Worm (Caenorhabditis elegans) whole organism, L1 larva: ENCODE data around the gene bgnt-1.3.

ENCODE experiments used
- ama-1 ChIP-seq: fragments of 150-350 bp; optimal IDR thresholded peaks from 2 replicates; lab custom pipeline; 2014
- blmp-1 ChIP-seq: fragments of 150-350 bp; optimal IDR thresholded peaks from 2 replicates; lab custom pipeline; 2014; ENCODE audit warnings: missing biosample characterization, missing genetic modification characterization
- ces-1 ChIP-seq: fragments of 150-350 bp; optimal IDR thresholded peaks from 2 replicates; lab custom pipeline; 2014; ENCODE audit warnings: missing biosample characterization, missing genetic modification reagents, missing genetic modification characterization
- egl-27 ChIP-seq, 2 experiments: fragments of 150-350 bp in 1 of 2; sonication (generic microtip); optimal IDR thresholded peaks; 3 replicates each; lab custom pipeline; 2017 to 2018; ENCODE audit warnings: missing biosample characterization in 2 of 2, missing genetic modification characterization in 2 of 2, missing genetic modification reagents in 2 of 2
- nhr-11 ChIP-seq: fragments of 150-350 bp; optimal IDR thresholded peaks from 2 replicates; lab custom pipeline; 2014; ENCODE audit warnings: missing biosample characterization, missing genetic modification characterization
- pqm-1 ChIP-seq: sonication (generic microtip); optimal IDR thresholded peaks from 3 replicates; lab custom pipeline; 2017; ENCODE audit warnings: missing biosample characterization, missing genetic modification characterization
- sox-4 ChIP-seq: sonication (generic microtip); optimal IDR thresholded peaks from 2 replicates; lab custom pipeline; 2016; ENCODE audit warnings: missing genetic modification characterization, missing compliant biosample characterization
- zag-1 ChIP-seq: fragments of 150-350 bp; optimal IDR thresholded peaks from 2 replicates; lab custom pipeline; 2014; ENCODE audit warnings: missing biosample characterization, missing genetic modification characterization
- ztf-11 ChIP-seq, 2 experiments: sonication (generic microtip); optimal IDR thresholded peaks; 2 replicates each; lab custom pipeline; 2016 to 2017; ENCODE audit warnings: missing genetic modification characterization in 2 of 2, missing biosample characterization in 1 of 2, missing compliant biosample characterization in 1 of 2

- TF ChIP-seq ama-1 (lab: Kevin White, UChicago): no peak
- TF ChIP-seq pqm-1 (tag; lab: Kevin White, UChicago): no peak
- no peak for TF ChIP-seq nhr-11 (tag; lab: Kevin White, UChicago)
- TF ChIP-seq egl-27 (tag; optimal IDR thresholded peaks at IDR 0.05; lab: Kevin White, UChicago): no peak
- no peak for TF ChIP-seq sox-4
- no peak for TF ChIP-seq ces-1
- no peak for TF ChIP-seq zag-1 (tag; lab: Kevin White, UChicago)
- TF ChIP-seq blmp-1 (tag; lab: Kevin White, UChicago): no peak
- no peak for TF ChIP-seq ztf-11 (tag; optimal IDR thresholded peaks at IDR 0.05; lab: Kevin White, UChicago)
Observed at ce11 chrV:16210257-16211002, 45.9 kb downstream of the bgnt-1.3 start, which contains the start of gene F11A5.16.
